Worm (Caenorhabditis elegans) whole organism, young adult: ENCODE measurements around the gene C25H3.17.
"Not testable (repeated sequence)": the region's sequence is repeated elsewhere in the genome, so short reads cannot be mapped to it uniquely, and the experiment has no call there.

Experiments
- K12H6.12 ChIP-seq: fragments of 200-800 bp; sonication (Bioruptor generic); optimal IDR thresholded peaks from 2 replicates; lab custom pipeline; 2018; ENCODE audit warnings: mild to moderate bottlenecking, missing genetic modification characterization, missing compliant biosample characterization
- Y67H2A.10 ChIP-seq: fragments of 200-800 bp; sonication (Bioruptor generic); conservative IDR thresholded peaks from 2 replicates; pipeline ENCODE4 v1.3.6; 2022; ENCODE audit warnings: missing genetic modification reagents, missing genetic modification characterization, missing compliant biosample characterization
- ZK185.1 ChIP-seq: sonication (generic microtip); optimal IDR thresholded peaks from 2 replicates; lab custom pipeline; 2016; ENCODE audit warnings: mild to moderate bottlenecking, missing genetic modification characterization, missing compliant biosample characterization; ENCODE audit not compliant: poor library complexity, severe bottlenecking
- attf-6 ChIP-seq: fragments of 200-800 bp; sonication (Bioruptor generic); IDR thresholded peaks from 2 replicates; pipeline ENCODE4 v1.3.6; 2022; ENCODE audit warnings: missing genetic modification reagents, missing genetic modification characterization, missing compliant biosample characterization
- ccch-3 ChIP-seq: fragments of 200-800 bp; sonication (Bioruptor generic); optimal IDR thresholded peaks from 2 replicates; lab custom pipeline; 2018; ENCODE audit warnings: mild to moderate bottlenecking, missing genetic modification characterization, missing compliant biosample characterization
- ceh-100 ChIP-seq: fragments of 200-800 bp; sonication (Bioruptor generic); IDR thresholded peaks from 2 replicates; pipeline ENCODE4 v1.3.6; 2022; ENCODE audit warnings: missing genetic modification reagents, missing genetic modification characterization, missing compliant biosample characterization
- ceh-58 ChIP-seq: fragments of 200-800 bp; sonication (Bioruptor generic); IDR thresholded peaks from 2 replicates; pipeline ENCODE4 v1.3.6; 2022; ENCODE audit warnings: missing genetic modification characterization, missing compliant biosample characterization
- dpff-1 ChIP-seq: sonication (generic microtip); optimal IDR thresholded peaks from 2 replicates; lab custom pipeline; 2017; ENCODE audit warnings: mild to moderate bottlenecking, missing genetic modification characterization, missing compliant biosample characterization
- egl-44 ChIP-seq: fragments of 200-800 bp; sonication (Bioruptor generic); IDR thresholded peaks from 2 replicates; pipeline ENCODE4 v1.3.6; 2022; ENCODE audit warnings: missing genetic modification reagents, missing genetic modification characterization, missing compliant biosample characterization
- egrh-3 ChIP-seq: fragments of 200-800 bp; sonication (Bioruptor generic); IDR thresholded peaks from 2 replicates; pipeline ENCODE4 v1.3.6; 2022; ENCODE audit warnings: missing genetic modification reagents, missing genetic modification characterization, missing compliant biosample characterization
- ekl-4 ChIP-seq: fragments of 200-800 bp; sonication (Bioruptor generic); IDR thresholded peaks from 2 replicates; pipeline ENCODE4 v1.3.6; 2022; ENCODE audit warnings: missing genetic modification reagents, missing genetic modification characterization, missing compliant biosample characterization
- hsf-1 ChIP-seq: fragments of 200-800 bp; sonication (Bioruptor generic); IDR thresholded peaks from 2 replicates; pipeline ENCODE4 v1.3.6; 2022; ENCODE audit warnings: missing genetic modification reagents, missing genetic modification characterization, missing compliant biosample characterization
- madf-3 ChIP-seq: fragments of 200-800 bp; sonication (Bioruptor generic); IDR thresholded peaks from 2 replicates; pipeline ENCODE4 v1.3.6; 2022; ENCODE audit warnings: missing genetic modification reagents, missing genetic modification characterization, missing compliant biosample characterization
- madf-6 ChIP-seq: fragments of 200-800 bp; sonication (Bioruptor generic); IDR thresholded peaks from 2 replicates; pipeline ENCODE4 v1.3.6; 2022; ENCODE audit warnings: missing genetic modification reagents, missing genetic modification characterization, missing compliant biosample characterization
- nfya-2 ChIP-seq: fragments of 200-800 bp; sonication (Bioruptor generic); IDR thresholded peaks from 2 replicates; pipeline ENCODE4 v1.3.6; 2022; ENCODE audit warnings: missing genetic modification reagents, missing genetic modification characterization, missing compliant biosample characterization
- rpc-1 ChIP-seq, 2 experiments: fragments of 150-350 bp in 1 of 2; sonication (generic microtip) in 1 of 2; optimal IDR thresholded peaks; 2 replicates each; lab custom pipeline; 2014 to 2018; ENCODE audit warnings: missing biosample characterization in 1 of 2, missing genetic modification characterization in 1 of 2, missing genetic modification reagents in 1 of 2, missing genotype in 1 of 2
- snpc-3.4 ChIP-seq: sonication (generic microtip); optimal IDR thresholded peaks from 2 replicates; lab custom pipeline; 2017; ENCODE audit warnings: missing genetic modification characterization, mild to moderate bottlenecking, missing compliant biosample characterization, antibody characterized with exemption, moderate library complexity, missing genotype, missing genetic modification reagents
- snpc-4 ChIP-seq, 5 experiments: fragments of 150-350 bp in 1 of 5; sonication (generic microtip) in 4 of 5; optimal IDR thresholded peaks; 2 replicates each; lab custom pipeline; 2014 to 2018; ENCODE audit warnings: missing genetic modification characterization in 5 of 5, missing biosample characterization in 3 of 5, antibody characterized with exemption in 2 of 5, mild to moderate bottlenecking in 2 of 5, missing compliant biosample characterization in 2 of 5, missing genotype in 2 of 5, moderate library complexity in 2 of 5, missing genetic modification reagents in 1 of 5

C25H3.17 gene

DNA sequence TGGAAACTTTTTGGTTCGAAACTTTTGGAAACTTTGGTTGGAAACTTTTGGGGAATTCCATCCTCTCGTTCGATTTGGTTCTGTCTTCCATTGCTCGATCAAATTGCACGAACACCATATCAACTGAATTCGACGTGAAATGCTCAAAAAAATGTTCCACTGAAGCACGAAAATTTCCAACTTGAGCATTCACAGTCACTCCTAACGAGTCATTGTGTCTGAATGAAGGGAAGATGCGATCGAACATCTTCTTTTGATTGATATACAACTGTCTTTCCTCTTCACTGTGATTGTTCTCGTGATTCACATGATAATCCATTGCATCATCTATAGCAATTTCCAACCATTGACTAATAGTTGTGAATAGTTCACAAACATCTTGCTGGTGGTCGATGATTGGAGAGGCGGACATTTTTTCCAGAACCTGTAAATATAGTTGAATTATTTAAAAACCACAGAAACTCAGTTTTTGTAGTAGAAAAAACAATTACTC lies 41.1 kb downstream of the C25H3.17 start, which contains the start of gene F59E12.15 (continued):
- TF ChIP-seq ccch-3 (GFP tag; lab: Kevin White, UChicago) = no peak
- TF ChIP-seq egrh-3 = no peak
- no peak for TF ChIP-seq rpc-1 (optimal IDR thresholded peaks at IDR 0.05; lab: Kevin White, UChicago)
- no peak for TF ChIP-seq rpc-1 (tag; optimal IDR thresholded peaks at IDR 0.05; lab: Kevin White, UChicago)
- TF ChIP-seq ceh-100 (GFP tag; lab: Robert Waterston, UW) = no peak
- TF ChIP-seq dpff-1 = no peak
- no peak for TF ChIP-seq hsf-1

DNA sequence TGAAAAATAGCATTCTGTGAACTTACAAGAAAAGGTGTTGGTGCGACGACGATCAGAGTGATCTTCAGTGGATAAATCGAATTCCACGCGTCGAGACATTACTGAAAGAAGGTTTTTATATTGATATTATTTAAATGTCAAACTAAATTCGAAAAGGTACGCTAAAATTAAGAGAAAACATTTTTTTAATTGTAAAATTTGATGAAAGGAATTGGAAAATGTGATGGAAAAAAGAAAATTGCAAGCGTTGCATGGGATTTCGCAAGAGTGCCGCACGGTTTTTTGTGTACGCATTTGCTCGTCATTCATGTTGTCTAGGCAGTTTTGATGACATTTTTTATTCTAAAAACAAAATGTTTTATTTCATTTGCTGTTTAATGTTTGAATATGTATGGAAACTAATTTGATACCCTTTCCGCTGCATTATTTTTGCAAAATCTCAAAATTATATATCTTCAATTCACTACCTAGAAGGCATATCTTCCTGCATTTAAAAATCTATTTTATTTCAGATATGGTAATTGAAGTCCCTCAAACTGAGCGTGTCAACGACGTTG lies 47.0 kb downstream of the C25H3.17 start, which contains the start of the genes eif-3.L and npl-4.2:
TSS of gene eif-3.L (minus strand) at position 101 of the 557 bp plus-strand sequence.
TSS of gene npl-4.2 (plus strand) at position 507 of the 557 bp plus-strand sequence.
- TF ChIP-seq ceh-58, egl-44, ekl-4: not testable (repeated sequence)

DNA sequence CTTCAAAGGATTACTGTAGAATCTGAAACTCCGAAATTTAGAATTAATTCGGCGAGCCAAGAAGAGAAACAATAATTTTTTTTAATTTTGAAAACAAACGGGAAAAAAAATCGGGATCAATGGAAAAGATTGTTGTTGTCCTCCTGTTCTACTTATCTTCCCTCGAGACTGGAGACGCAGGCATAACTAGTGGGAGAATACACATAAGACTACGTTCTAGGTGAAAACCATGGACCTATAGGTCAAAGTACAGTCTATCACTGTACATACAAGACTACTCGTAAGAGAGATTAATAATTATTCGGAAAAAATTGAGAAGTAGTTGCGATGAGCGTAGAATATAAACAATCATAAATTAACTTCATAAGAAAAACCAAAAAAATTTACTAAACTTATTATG lies 50.2 kb downstream of the C25H3.17 start, which contains the start of gene dhs-6:
TSS of gene dhs-6 (minus strand) at position 22 of the 400 bp plus-strand sequence.
- peak; percentile 49 for TF ChIP-seq snpc-3.4 (tag; lab: Kevin White, UChicago)
- peak; percentile 15; the same call in 1 of the 2 replicates for TF ChIP-seq madf-6
- TF ChIP-seq snpc-4 (GFP tag; optimal IDR thresholded peaks at IDR 0.05; lab: Kevin White, UChicago) = no peak
- peak in 2 of 4 experiments; percentile 37 to 39 for TF ChIP-seq snpc-4 (tag; optimal IDR thresholded peaks at IDR 0.05; lab: Kevin White, UChicago)
- TF ChIP-seq K12H6.12 = no peak
- TF ChIP-seq madf-3 (GFP tag; lab: Robert Waterston, UW) = 0 out of 2 replicates have a peak, but pooled peaks have one; percentile 28
- TF ChIP-seq ZK185.1 = peak; percentile 49
- no peak for TF ChIP-seq Y67H2A.10 (GFP tag; lab: Robert Waterston, UW)
- TF ChIP-seq attf-6 = no peak
- TF ChIP-seq nfya-2 (GFP tag; lab: Robert Waterston, UW) = no peak
